Worm (Caenorhabditis elegans) whole organism, midembryonic: ENCODE data around the gene F29B9.12.

Experiments used
- cog-1 ChIP-seq: sonication (generic microtip); optimal IDR thresholded peaks from 2 replicates; lab custom pipeline; 2016; ENCODE audit warnings: missing genetic modification characterization, missing compliant biosample characterization
- flt-1 ChIP-seq: fragments of 200-800 bp; sonication (Bioruptor generic); IDR thresholded peaks from 2 replicates; pipeline ENCODE4 v1.3.6; 2022; ENCODE audit warnings: missing genetic modification characterization, missing compliant biosample characterization
- med-1 ChIP-seq: sonication (generic microtip); optimal IDR thresholded peaks from 2 replicates; lab custom pipeline; 2017; ENCODE audit warnings: missing genetic modification characterization, mild to moderate bottlenecking, missing compliant biosample characterization, antibody characterized with exemption, missing genetic modification reagents; ENCODE audit not compliant: insufficient read depth
- tab-1 ChIP-seq: fragments of 200-800 bp; sonication (Bioruptor generic); IDR thresholded peaks from 2 replicates; pipeline ENCODE4 v1.3.6; 2022; ENCODE audit warnings: missing genetic modification characterization, missing compliant biosample characterization

- TF ChIP-seq med-1 (GFP tag; lab: Kevin White, UChicago) (no peak), cog-1 (tag; lab: Kevin White, UChicago) (no peak), flt-1 (GFP tag; lab: Robert Waterston, UW) (no peak), tab-1 (GFP tag; lab: Robert Waterston, UW) (no peak)
Measured at ce11 chrIV:4703911-4704310, 34.6 kb downstream of the F29B9.12 start, which contains the start of gene ogdh-1.
